Fruit fly (Drosophila melanogaster) whole organism, pupa: ENCODE data around the gene CG32572.

Source experiments
- CG10348 ChIP-seq: fragments of 200-800 bp; sonication (Bioruptor generic); IDR thresholded peaks from 2 replicates; pipeline ENCODE4 v1.3.6; 2022; ENCODE audit warnings: missing biosample characterization, missing genetic modification characterization
- CG12605 ChIP-seq: fragments of 200-800 bp; sonication (Bioruptor generic); IDR thresholded peaks from 2 replicates; pipeline ENCODE4 v1.3.6; 2022; ENCODE audit warnings: missing biosample characterization, missing genetic modification characterization
- CG13204 ChIP-seq: fragments of 200-800 bp; sonication (Bioruptor generic); optimal IDR thresholded peaks from 2 replicates; lab custom pipeline; 2018; ENCODE audit warnings: missing biosample characterization, mild to moderate bottlenecking, missing genetic modification characterization, moderate library complexity
- CG14655 ChIP-seq: fragments of 200-800 bp; sonication (Bioruptor generic); optimal IDR thresholded peaks from 3 replicates; lab custom pipeline; 2017; ENCODE audit warnings: mild to moderate bottlenecking, missing biosample characterization, missing genetic modification reagents, missing genetic modification characterization
- CG15710 ChIP-seq: fragments of 200-800 bp; sonication (Bioruptor generic); optimal IDR thresholded peaks from 2 replicates; lab custom pipeline; 2018; ENCODE audit warnings: missing biosample characterization, mild to moderate bottlenecking, missing genetic modification characterization, moderate library complexity
- CG17806 ChIP-seq: fragments of 200-800 bp; sonication (Bioruptor generic); optimal IDR thresholded peaks from 2 replicates; lab custom pipeline; 2018; ENCODE audit warnings: missing biosample characterization, mild to moderate bottlenecking, missing genetic modification characterization, moderate library complexity
- CG32121 ChIP-seq: fragments of 200-800 bp; sonication (Bioruptor generic); IDR thresholded peaks from 2 replicates; pipeline ENCODE4 v1.3.6; 2022; ENCODE audit warnings: missing biosample characterization, missing genetic modification characterization
- CG34367 ChIP-seq: fragments of 200-800 bp; sonication (Bioruptor generic); optimal IDR thresholded peaks from 2 replicates; lab custom pipeline; 2018; ENCODE audit warnings: missing biosample characterization, mild to moderate bottlenecking, missing genetic modification characterization
- CG4496 ChIP-seq: fragments of 200-800 bp; sonication (Bioruptor generic); IDR thresholded peaks from 3 replicates; pipeline ENCODE4 v1.3.6; 2022; ENCODE audit warnings: missing biosample characterization, missing genetic modification characterization
- CG8159 ChIP-seq: fragments of 200-800 bp; sonication (Bioruptor generic); optimal IDR thresholded peaks from 3 replicates; lab custom pipeline; 2018; ENCODE audit warnings: missing biosample characterization, mild to moderate bottlenecking, missing genetic modification characterization, moderate library complexity
- CG8301 ChIP-seq: fragments of 200-800 bp; sonication (Bioruptor generic); optimal IDR thresholded peaks from 2 replicates; lab custom pipeline; 2018; ENCODE audit warnings: missing biosample characterization, mild to moderate bottlenecking, missing genetic modification characterization
- CG9948 ChIP-seq: fragments of 200-800 bp; sonication (Bioruptor generic); optimal IDR thresholded peaks from 2 replicates; lab custom pipeline; 2018; ENCODE audit warnings: missing biosample characterization, mild to moderate bottlenecking, missing genetic modification characterization, moderate library complexity
- D1 ChIP-seq: fragments of 200-800 bp; sonication (Bioruptor generic); optimal IDR thresholded peaks from 2 replicates; lab custom pipeline; 2018; ENCODE audit warnings: missing biosample characterization, mild to moderate bottlenecking, missing genetic modification characterization, moderate library complexity
- EcR ChIP-seq: fragments of 200-800 bp; sonication (Bioruptor generic); optimal IDR thresholded peaks from 3 replicates; lab custom pipeline; 2019; ENCODE audit warnings: missing biosample characterization, missing genetic modification characterization, mild to moderate bottlenecking, moderate library complexity, missing genetic modification reagents
- Ets98B ChIP-seq: fragments of 200-800 bp; sonication (Bioruptor generic); IDR thresholded peaks from 2 replicates; pipeline ENCODE4 v1.3.6; 2022; ENCODE audit warnings: missing biosample characterization, missing genetic modification characterization
- Pif1A ChIP-seq: fragments of 200-800 bp; sonication (Bioruptor generic); optimal IDR thresholded peaks from 3 replicates; lab custom pipeline; 2016; ENCODE audit warnings: missing biosample characterization, missing genetic modification characterization
- Pif1B ChIP-seq: fragments of 200-800 bp; sonication (Bioruptor generic); optimal IDR thresholded peaks from 3 replicates; lab custom pipeline; 2016; ENCODE audit warnings: missing biosample characterization, missing genetic modification characterization
- Snoo ChIP-seq: fragments of 200-800 bp; sonication (Bioruptor generic); optimal IDR thresholded peaks from 3 replicates; lab custom pipeline; 2017; ENCODE audit warnings: missing biosample characterization, mild to moderate bottlenecking, missing genetic modification characterization, inconsistent platforms
- fd96Ca ChIP-seq: fragments of 200-800 bp; sonication (Bioruptor generic); IDR thresholded peaks from 3 replicates; pipeline ENCODE4 v1.3.6; 2022; ENCODE audit warnings: missing biosample characterization, missing genetic modification characterization
- gl ChIP-seq: fragments of 200-800 bp; sonication (Bioruptor generic); optimal IDR thresholded peaks from 2 replicates; lab custom pipeline; 2018; ENCODE audit warnings: missing biosample characterization, mild to moderate bottlenecking, missing genetic modification characterization
- rn ChIP-seq: fragments of 200-800 bp; sonication (Bioruptor generic); IDR thresholded peaks from 2 replicates; pipeline ENCODE4 v1.3.6; 2022; ENCODE audit warnings: missing biosample characterization, missing genetic modification characterization

CG32572 gene

dm6 chrX:16683765-16684164 is 37.2 kb upstream of the CG32572 start, which contains the start of gene Axs:
TSS of gene Axs (minus strand) at chrX:16683895.
- TF ChIP-seq CG4496 (0 out of 3 replicates have a peak, but pooled peaks have one; percentile 13), fd96Ca (no peak), CG34367 (tag; lab: Kevin White, UChicago) (no peak), rn (GFP tag; lab: Robert Waterston, UW) (no peak)

- no peak for TF ChIP-seq CG32121 (GFP tag; lab: Robert Waterston, UW)
- TF ChIP-seq CG4496: no peak
- TF ChIP-seq CG13204 (GFP tag; lab: Kevin White, UChicago): no peak
- no peak for TF ChIP-seq CG8301 (tag; lab: Kevin White, UChicago)
- TF ChIP-seq CG14655: no peak
- no peak for TF ChIP-seq CG12605
- TF ChIP-seq CG9948: no peak
- TF ChIP-seq rn (GFP tag; lab: Robert Waterston, UW): no peak
- no peak for TF ChIP-seq gl (tag; lab: Kevin White, UChicago)
- TF ChIP-seq fd96Ca: no peak
- no peak for TF ChIP-seq CG10348 (GFP tag; lab: Robert Waterston, UW)
- no peak for TF ChIP-seq Pif1A (GFP tag; lab: Kevin White, UChicago)
- no peak for TF ChIP-seq Pif1B (GFP tag; lab: Kevin White, UChicago)
- no peak for TF ChIP-seq CG34367 (tag; lab: Kevin White, UChicago)
- TF ChIP-seq EcR: no peak
These were observed 33.4 kb upstream of the CG32572 start for dm6 chrX:16687400-16688105.

- TF ChIP-seq CG10348 (GFP tag; lab: Robert Waterston, UW) (no peak), Snoo (tag; lab: Kevin White, UChicago) (no peak), Pif1A (GFP tag; lab: Kevin White, UChicago) (no peak), fd96Ca (no peak), D1 (tag; lab: Kevin White, UChicago) (no peak), CG9948 (no peak), CG14655 (no peak), gl (tag; lab: Kevin White, UChicago) (no peak), CG12605 (no peak), CG17806 (tag; lab: Kevin White, UChicago) (no peak), CG8301 (tag; lab: Kevin White, UChicago) (no peak), CG34367 (tag; lab: Kevin White, UChicago) (no peak), rn (GFP tag; lab: Robert Waterston, UW) (no peak), CG15710 (tag; lab: Kevin White, UChicago) (no peak), EcR (no peak), CG4496 (no peak), CG32121 (GFP tag; lab: Robert Waterston, UW) (no peak), CG13204 (GFP tag; lab: Kevin White, UChicago) (no peak), Ets98B (GFP tag; lab: Robert Waterston, UW) (no peak)
These were observed 32.9 kb upstream of the CG32572 start for dm6 chrX:16688106-16688459.

- TF ChIP-seq CG4496: no peak
- no peak for TF ChIP-seq EcR
- no peak for TF ChIP-seq CG9948
- TF ChIP-seq CG15710 (tag; lab: Kevin White, UChicago): no peak
- TF ChIP-seq Pif1A (GFP tag; lab: Kevin White, UChicago): no peak
- no peak for TF ChIP-seq CG17806 (tag; lab: Kevin White, UChicago)
- no peak for TF ChIP-seq D1 (tag; lab: Kevin White, UChicago)
- TF ChIP-seq CG34367 (tag; lab: Kevin White, UChicago): no peak
- no peak for TF ChIP-seq CG13204 (GFP tag; lab: Kevin White, UChicago)
- TF ChIP-seq gl (tag; lab: Kevin White, UChicago): no peak
- no peak for TF ChIP-seq CG8159
- TF ChIP-seq CG32121 (GFP tag; lab: Robert Waterston, UW): no peak
- no peak for TF ChIP-seq CG8301 (tag; lab: Kevin White, UChicago)
- TF ChIP-seq rn (GFP tag; lab: Robert Waterston, UW): no peak
- TF ChIP-seq fd96Ca: no peak
These were observed 31.6 kb upstream of the CG32572 start for dm6 chrX:16689339-16689738.

dm6 chrX:16689966-16690365 is 31.0 kb upstream of the CG32572 start:
- peak; percentile 13 for TF ChIP-seq CG15710 (tag; lab: Kevin White, UChicago)
- TF ChIP-seq CG14655: peak; percentile 20
- TF ChIP-seq CG9948: peak; percentile 21
- TF ChIP-seq CG32121 (GFP tag; lab: Robert Waterston, UW): no peak
- no peak for TF ChIP-seq Pif1A (GFP tag; lab: Kevin White, UChicago)
- peak; percentile 31 for TF ChIP-seq CG17806 (tag; lab: Kevin White, UChicago)
- peak; percentile 35 for TF ChIP-seq CG8159

- peak; percentile 44; the same call in 1 of the 3 replicates for TF ChIP-seq CG4496
- TF ChIP-seq CG34367 (tag; lab: Kevin White, UChicago): peak; percentile 12
- TF ChIP-seq CG17806 (tag; lab: Kevin White, UChicago): peak; percentile 36
- no peak for TF ChIP-seq CG32121 (GFP tag; lab: Robert Waterston, UW)
- peak; percentile 52 for TF ChIP-seq CG8301 (tag; lab: Kevin White, UChicago)
- no peak for TF ChIP-seq EcR
- TF ChIP-seq Snoo (tag; lab: Kevin White, UChicago): no peak
- TF ChIP-seq fd96Ca: peak; percentile 62; the same call in 1 of the 3 replicates
- TF ChIP-seq CG14655: peak; percentile 60
- TF ChIP-seq CG12605: peak; percentile 48; the same call in 1 of the 2 replicates
- no peak for TF ChIP-seq Ets98B (GFP tag; lab: Robert Waterston, UW)
- TF ChIP-seq Pif1A (GFP tag; lab: Kevin White, UChicago): peak; percentile 46
- no peak for TF ChIP-seq CG10348 (GFP tag; lab: Robert Waterston, UW)
- TF ChIP-seq CG8159: peak; percentile 4
- TF ChIP-seq CG9948: peak; percentile 50
- TF ChIP-seq D1 (tag; lab: Kevin White, UChicago): no peak
- TF ChIP-seq rn (GFP tag; lab: Robert Waterston, UW): no peak
- no peak for TF ChIP-seq gl (tag; lab: Kevin White, UChicago)
- TF ChIP-seq Pif1B (GFP tag; lab: Kevin White, UChicago): peak; percentile 39
- no peak for TF ChIP-seq CG13204 (GFP tag; lab: Kevin White, UChicago)
- no peak for TF ChIP-seq CG15710 (tag; lab: Kevin White, UChicago)
These were observed 30.5 kb upstream of the CG32572 start for dm6 chrX:16690499-16690898.
